Worm (Caenorhabditis elegans) whole organism, L4 larva: ENCODE measurements around the gene kqt-1.
A peak's percentile ranks its signal among the peaks of the same experiment; 100 is the strongest.

ENCODE experiments used
- D1046.2 ChIP-seq: fragments of 200-800 bp; sonication (Bioruptor generic); IDR thresholded peaks from 2 replicates; pipeline ENCODE4 v1.3.6; 2022; ENCODE audit warnings: missing genetic modification characterization, missing compliant biosample characterization
- F26F4.8 ChIP-seq: fragments of 200-800 bp; sonication (Bioruptor generic); conservative IDR thresholded peaks from 2 replicates; pipeline ENCODE4 v1.3.6; 2022; ENCODE audit warnings: missing genetic modification characterization, missing compliant biosample characterization
- F37D6.2 ChIP-seq: sonication (generic microtip); optimal IDR thresholded peaks from 2 replicates; lab custom pipeline; 2016; ENCODE audit warnings: mild to moderate bottlenecking, missing genetic modification characterization, missing compliant biosample characterization
- F44E2.7 ChIP-seq: fragments of 200-800 bp; sonication (Bioruptor generic); IDR thresholded peaks from 2 replicates; pipeline ENCODE4 v2.1.2; 2022; ENCODE audit warnings: missing genetic modification characterization, missing compliant biosample characterization
- Y105C5A.15 ChIP-seq: fragments of 200-800 bp; sonication (Bioruptor generic); IDR thresholded peaks from 2 replicates; pipeline ENCODE4 v1.3.6; 2022; ENCODE audit warnings: missing genetic modification characterization, missing compliant biosample characterization
- Y48G9A.11 ChIP-seq: fragments of 200-800 bp; sonication (Bioruptor generic); IDR thresholded peaks from 2 replicates; pipeline ENCODE4 v1.3.6; 2022; ENCODE audit warnings: missing genetic modification reagents, missing genetic modification characterization, missing compliant biosample characterization
- Y5F2A.4 ChIP-seq: fragments of 200-800 bp; sonication (Bioruptor generic); optimal IDR thresholded peaks from 2 replicates; lab custom pipeline; 2018; ENCODE audit warnings: mild to moderate bottlenecking, missing genetic modification characterization, missing compliant biosample characterization
- ZK546.5 ChIP-seq, 2 experiments: sonication (generic microtip); optimal IDR thresholded peaks; 2 replicates each; lab custom pipeline; 2017; ENCODE audit warnings: missing biosample characterization in 2 of 2, missing genetic modification characterization in 2 of 2
- aha-1 ChIP-seq: fragments of 150-350 bp; peaks from one replicate; lab custom pipeline; 2014; ENCODE audit warnings: missing biosample characterization, missing genetic modification characterization
- aly-2 ChIP-seq: sonication (generic microtip); optimal IDR thresholded peaks from 2 replicates; lab custom pipeline; 2018; ENCODE audit warnings: missing biosample characterization, missing genetic modification characterization
- arid-1 ChIP-seq: fragments of 200-800 bp; sonication (Bioruptor generic); conservative IDR thresholded peaks from 2 replicates; pipeline ENCODE4 v1.3.6; 2022; ENCODE audit warnings: missing genetic modification reagents, missing genetic modification characterization, missing compliant biosample characterization
- ceh-44 ChIP-seq: fragments of 200-800 bp; sonication (Bioruptor generic); IDR thresholded peaks from 2 replicates; pipeline ENCODE4 v1.3.6; 2022; ENCODE audit warnings: missing genetic modification reagents, missing genetic modification characterization, missing compliant biosample characterization
- ceh-82 ChIP-seq: sonication (generic microtip); optimal IDR thresholded peaks from 2 replicates; lab custom pipeline; 2017; ENCODE audit warnings: missing biosample characterization, missing genetic modification characterization
- ctbp-1 ChIP-seq: fragments of 200-800 bp; sonication (Bioruptor generic); IDR thresholded peaks from 2 replicates; pipeline ENCODE4 v1.3.6; 2022; ENCODE audit warnings: missing genetic modification reagents, missing genetic modification characterization, missing compliant biosample characterization
- daf-12 ChIP-seq: fragments of 150-350 bp; optimal IDR thresholded peaks from 2 replicates; lab custom pipeline; 2014; ENCODE audit warnings: missing biosample characterization, missing genetic modification reagents, missing genetic modification characterization
- daf-8 ChIP-seq: fragments of 200-800 bp; sonication (Bioruptor generic); IDR thresholded peaks from 2 replicates; pipeline ENCODE4 v1.3.6; 2022; ENCODE audit warnings: missing genetic modification characterization, missing compliant biosample characterization
- dmd-8 ChIP-seq: fragments of 200-800 bp; sonication (Bioruptor generic); IDR thresholded peaks from 2 replicates; pipeline ENCODE4 v1.3.6; 2022; ENCODE audit warnings: missing genetic modification characterization, missing compliant biosample characterization
- dmd-9 ChIP-seq: fragments of 200-800 bp; sonication (Bioruptor generic); IDR thresholded peaks from 2 replicates; pipeline ENCODE4 v1.3.6; 2022; ENCODE audit warnings: missing genetic modification reagents, missing genetic modification characterization, missing compliant biosample characterization
- dpl-1 ChIP-seq: fragments of 150-350 bp; optimal IDR thresholded peaks from 2 replicates; lab custom pipeline; 2014; ENCODE audit warnings: missing biosample characterization, missing genetic modification reagents, missing genetic modification characterization
- dve-1 ChIP-seq: sonication (generic microtip); optimal IDR thresholded peaks from 2 replicates; lab custom pipeline; 2017; ENCODE audit warnings: antibody characterized with exemption, mild to moderate bottlenecking, missing genetic modification characterization, missing compliant biosample characterization; ENCODE audit not compliant: insufficient read depth
- egl-27 ChIP-seq: sonication (generic microtip); optimal IDR thresholded peaks from 3 replicates; lab custom pipeline; 2017; ENCODE audit warnings: missing biosample characterization, missing genetic modification reagents, missing genetic modification characterization
- egl-43 ChIP-seq: fragments of 200-800 bp; sonication (Bioruptor generic); IDR thresholded peaks from 2 replicates; pipeline ENCODE4 v1.3.6; 2022; ENCODE audit warnings: missing genetic modification reagents, missing genetic modification characterization, missing compliant biosample characterization
- hlh-11 ChIP-seq: fragments of 200-800 bp; sonication (Bioruptor generic); optimal IDR thresholded peaks from 2 replicates; lab custom pipeline; 2018; ENCODE audit warnings: mild to moderate bottlenecking, missing genetic modification characterization, missing compliant biosample characterization
- hlh-30 ChIP-seq: sonication (generic microtip); optimal IDR thresholded peaks from 2 replicates; lab custom pipeline; 2017; ENCODE audit warnings: antibody characterized with exemption, mild to moderate bottlenecking, missing genetic modification characterization, missing compliant biosample characterization; ENCODE audit not compliant: insufficient read depth
- lin-1 ChIP-seq: fragments of 200-800 bp; sonication (Bioruptor generic); IDR thresholded peaks from 2 replicates; pipeline ENCODE4 v1.3.6; 2022; ENCODE audit warnings: missing genetic modification reagents, missing genetic modification characterization, missing compliant biosample characterization
- lin-13 ChIP-seq: fragments of 150-350 bp; optimal IDR thresholded peaks from 2 replicates; lab custom pipeline; 2014; ENCODE audit warnings: missing biosample characterization, missing genetic modification reagents, missing genetic modification characterization
- lin-15B ChIP-seq: fragments of 150-350 bp; sonication (generic microtip); optimal IDR thresholded peaks from 3 replicates; lab custom pipeline; 2014; ENCODE audit warnings: missing biosample characterization, missing genetic modification characterization
- lin-29 ChIP-seq: fragments of 200-800 bp; sonication (Bioruptor generic); IDR thresholded peaks from 2 replicates; pipeline ENCODE4 v1.3.6; 2022; ENCODE audit warnings: missing genetic modification reagents, missing genetic modification characterization, missing compliant biosample characterization
- lir-3 ChIP-seq: sonication (generic microtip); optimal IDR thresholded peaks from 2 replicates; lab custom pipeline; 2016; ENCODE audit warnings: mild to moderate bottlenecking, missing genetic modification characterization, missing compliant biosample characterization
- lsy-2 ChIP-seq, 2 experiments: fragments of 150-350 bp in 1 of 2; sonication (generic microtip) in 1 of 2; optimal IDR thresholded peaks; 2 replicates each; lab custom pipeline; 2014 to 2017; ENCODE audit warnings: missing biosample characterization in 2 of 2, missing genetic modification characterization in 2 of 2
- madf-5 ChIP-seq, 2 experiments: fragments of 200-800 bp; sonication (Bioruptor generic); IDR thresholded peaks; 2 replicates each; pipeline ENCODE4 v1.3.6; 2022; ENCODE audit warnings: missing compliant biosample characterization in 2 of 2, missing genetic modification characterization in 2 of 2
- madf-9 ChIP-seq: fragments of 200-800 bp; sonication (Bioruptor generic); conservative IDR thresholded peaks from 2 replicates; pipeline ENCODE4 v1.3.6; 2022; ENCODE audit warnings: missing genetic modification reagents, missing genetic modification characterization, missing compliant biosample characterization
- mdl-1 ChIP-seq, 2 experiments: fragments of 150-350 bp in 1 of 2; sonication (generic microtip) in 1 of 2; optimal IDR thresholded peaks; 2 replicates each; lab custom pipeline; 2014 to 2017; ENCODE audit warnings: missing biosample characterization in 2 of 2, missing genetic modification characterization in 2 of 2
- mdt-29 ChIP-seq: fragments of 200-800 bp; sonication (Bioruptor generic); IDR thresholded peaks from 2 replicates; pipeline ENCODE4 v1.3.6; 2022; ENCODE audit warnings: missing genetic modification reagents, missing genetic modification characterization, missing compliant biosample characterization
- mxl-3 ChIP-seq: fragments of 200-800 bp; sonication (Bioruptor generic); optimal IDR thresholded peaks from 2 replicates; lab custom pipeline; 2018; ENCODE audit warnings: mild to moderate bottlenecking, missing genetic modification characterization, missing compliant biosample characterization
- nhr-102 ChIP-seq: sonication (generic microtip); optimal IDR thresholded peaks from 2 replicates; lab custom pipeline; 2016; ENCODE audit warnings: mild to moderate bottlenecking, missing genetic modification characterization, moderate library complexity, missing compliant biosample characterization
- nhr-11 ChIP-seq: fragments of 150-350 bp; optimal IDR thresholded peaks from 2 replicates; lab custom pipeline; 2014; ENCODE audit warnings: missing biosample characterization, missing genetic modification characterization
- nhr-111 ChIP-seq: fragments of 200-800 bp; sonication (Bioruptor generic); optimal IDR thresholded peaks from 2 replicates; lab custom pipeline; 2018; ENCODE audit warnings: mild to moderate bottlenecking, missing genetic modification characterization, missing compliant biosample characterization
- nhr-25 ChIP-seq: sonication (generic microtip); optimal IDR thresholded peaks from 2 replicates; lab custom pipeline; 2017; ENCODE audit warnings: missing genetic modification characterization, mild to moderate bottlenecking, missing compliant biosample characterization, antibody characterized with exemption, moderate library complexity, borderline replicate concordance; ENCODE audit not compliant: insufficient read depth
- nhr-41 ChIP-seq: fragments of 200-800 bp; sonication (Bioruptor generic); IDR thresholded peaks from 2 replicates; pipeline ENCODE4 v1.3.6; 2022; ENCODE audit warnings: missing genetic modification reagents, missing genetic modification characterization, missing compliant biosample characterization
- nhr-48 ChIP-seq: sonication (generic microtip); optimal IDR thresholded peaks from 2 replicates; lab custom pipeline; 2016; ENCODE audit warnings: mild to moderate bottlenecking, missing genetic modification characterization, missing compliant biosample characterization
- nhr-76 ChIP-seq: fragments of 150-350 bp; optimal IDR thresholded peaks from 2 replicates; lab custom pipeline; 2014; ENCODE audit warnings: missing biosample characterization, missing genetic modification characterization
- php-3 ChIP-seq: fragments of 200-800 bp; sonication (Bioruptor generic); IDR thresholded peaks from 2 replicates; pipeline ENCODE4 v1.3.6; 2022; ENCODE audit warnings: missing genetic modification reagents, missing genetic modification characterization, missing compliant biosample characterization
- rbr-2 ChIP-seq: sonication (generic microtip); optimal IDR thresholded peaks from 2 replicates; lab custom pipeline; 2016; ENCODE audit warnings: missing genotype, missing genetic modification characterization, missing compliant biosample characterization
- sdz-12 ChIP-seq: fragments of 200-800 bp; sonication (Bioruptor generic); optimal IDR thresholded peaks from 2 replicates; lab custom pipeline; 2018; ENCODE audit warnings: mild to moderate bottlenecking, missing genetic modification characterization, missing compliant biosample characterization
- set-16 ChIP-seq: fragments of 200-800 bp; sonication (Bioruptor generic); IDR thresholded peaks from 2 replicates; pipeline ENCODE4 v1.3.6; 2022; ENCODE audit warnings: missing genetic modification reagents, missing genetic modification characterization, missing compliant biosample characterization
- unc-39 ChIP-seq: sonication (generic microtip); optimal IDR thresholded peaks from 2 replicates; lab custom pipeline; 2017; ENCODE audit warnings: missing biosample characterization, missing genetic modification characterization
- unc-62 ChIP-seq, 3 experiments: fragments of 150-350 bp in 1 of 3; sonication (generic microtip); optimal IDR thresholded peaks in 2 of 3; peaks in 1 of 3; 1 replicate in 1 of 3; 2 replicates in 2 of 3; lab custom pipeline; 2014 to 2017; ENCODE audit warnings: missing biosample characterization in 3 of 3, missing genetic modification characterization in 3 of 3, missing genetic modification reagents in 3 of 3, missing genotype in 1 of 3
- vab-7 ChIP-seq: fragments of 200-800 bp; sonication (Bioruptor generic); IDR thresholded peaks from 2 replicates; pipeline ENCODE4 v1.3.6; 2022; ENCODE audit warnings: missing genetic modification reagents, missing genetic modification characterization, missing compliant biosample characterization
- zfp-2 ChIP-seq: sonication (generic microtip); optimal IDR thresholded peaks from 2 replicates; lab custom pipeline; 2016; ENCODE audit warnings: mild to moderate bottlenecking, missing genetic modification characterization, missing compliant biosample characterization
- ztf-11 ChIP-seq: fragments of 150-350 bp; optimal IDR thresholded peaks from 2 replicates; lab custom pipeline; 2014; ENCODE audit warnings: missing biosample characterization, missing genetic modification characterization

The kqt-1 gene

DNA sequence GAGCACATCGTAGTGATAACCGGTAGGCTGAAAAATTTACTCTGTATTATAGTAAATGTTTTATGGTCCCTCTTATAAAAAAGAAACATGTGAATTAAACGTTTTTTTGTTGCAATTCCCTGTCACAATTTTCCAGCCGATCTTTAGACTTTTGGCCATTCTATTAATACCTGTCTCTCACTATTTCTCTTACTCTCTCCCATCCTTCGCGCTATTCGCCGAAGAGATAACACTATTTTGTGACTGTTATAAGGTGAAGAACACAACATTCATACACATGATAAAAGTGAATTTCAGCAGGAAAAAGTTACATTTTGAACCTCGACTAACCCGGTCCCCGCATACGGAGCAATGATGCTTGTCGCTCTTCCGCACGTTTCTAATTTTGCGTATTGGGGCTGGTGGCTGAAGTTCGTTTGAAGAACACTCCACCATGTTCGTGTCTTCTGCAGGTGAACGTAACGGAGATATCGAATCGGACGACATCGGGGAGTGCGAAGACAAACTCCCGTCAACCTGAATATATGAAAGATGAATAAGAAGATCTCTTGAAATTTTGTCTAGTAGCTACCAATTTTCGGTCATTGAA lies 20.3 kb downstream of the kqt-1 start (continued):
- no peak for TF ChIP-seq F26F4.8 (GFP tag; lab: Robert Waterston, UW)
- no peak for TF ChIP-seq unc-39 (tag; lab: Kevin White, UChicago)
- peak; percentile 53 for TF ChIP-seq dve-1 (tag; lab: Kevin White, UChicago)
- peak in 1 of 2 experiments; percentile 72 for TF ChIP-seq unc-62 (GFP tag; optimal IDR thresholded peaks at IDR 0.05 in 1 of 2; lab: Kevin White, UChicago)
- TF ChIP-seq unc-62 (tag; optimal IDR thresholded peaks at IDR 0.05; lab: Kevin White, UChicago): no peak
- no peak for TF ChIP-seq nhr-41 (GFP tag; lab: Robert Waterston, UW)
- TF ChIP-seq Y5F2A.4 (GFP tag; lab: Kevin White, UChicago): no peak
- no peak for TF ChIP-seq ZK546.5 (tag; optimal IDR thresholded peaks at IDR 0.05; lab: Kevin White, UChicago)
- TF ChIP-seq aly-2 (tag; lab: Kevin White, UChicago): no peak
- no peak for TF ChIP-seq nhr-76 (tag; lab: Kevin White, UChicago)
- TF ChIP-seq sdz-12 (GFP tag; lab: Kevin White, UChicago): no peak
- no peak for TF ChIP-seq zfp-2 (tag; lab: Kevin White, UChicago)
- TF ChIP-seq madf-5 (GFP tag; IDR thresholded peaks at IDR 0.05; lab: Robert Waterston, UW): no peak
- TF ChIP-seq ztf-11 (tag; lab: Kevin White, UChicago): no peak
- TF ChIP-seq nhr-111 (GFP tag; lab: Kevin White, UChicago): no peak
- no peak for TF ChIP-seq dmd-9 (GFP tag; lab: Robert Waterston, UW)
- no peak for TF ChIP-seq Y48G9A.11
- no peak for TF ChIP-seq Y105C5A.15 (GFP tag; lab: Robert Waterston, UW)
- no peak for TF ChIP-seq egl-27 (tag; lab: Kevin White, UChicago)
- TF ChIP-seq lir-3 (tag; lab: Kevin White, UChicago): no peak
- TF ChIP-seq arid-1 (GFP tag; lab: Robert Waterston, UW): no peak
- peak; percentile 58 for TF ChIP-seq nhr-102 (tag; lab: Kevin White, UChicago)
- TF ChIP-seq mxl-3 (GFP tag; lab: Kevin White, UChicago): peak; percentile 71
- TF ChIP-seq mdl-1 (tag; optimal IDR thresholded peaks at IDR 0.05; lab: Kevin White, UChicago): peak in 1 of 2 experiments; percentile 61
- no peak for TF ChIP-seq lin-1 (GFP tag; lab: Robert Waterston, UW)
- TF ChIP-seq madf-9 (GFP tag; lab: Robert Waterston, UW): no peak
- TF ChIP-seq ceh-82: no peak
- no peak for TF ChIP-seq daf-8 (GFP tag; lab: Robert Waterston, UW)
- TF ChIP-seq egl-43 (GFP tag; lab: Robert Waterston, UW): no peak
- TF ChIP-seq lin-15B (tag; lab: Kevin White, UChicago): no peak
- TF ChIP-seq lin-29 (GFP tag; lab: Robert Waterston, UW): no peak
- no peak for TF ChIP-seq lsy-2 (tag; optimal IDR thresholded peaks at IDR 0.05; lab: Kevin White, UChicago)
- peak; percentile 76 for TF ChIP-seq hlh-11
- TF ChIP-seq nhr-25 (tag; lab: Kevin White, UChicago): peak; percentile 41
- peak; percentile 62 for TF ChIP-seq hlh-30 (tag; lab: Kevin White, UChicago)
- peak; percentile 4 for TF ChIP-seq nhr-48 (tag; lab: Kevin White, UChicago)
- no peak for TF ChIP-seq nhr-11 (tag; lab: Kevin White, UChicago)
- TF ChIP-seq dpl-1: no peak
- no peak for TF ChIP-seq daf-12 (tag; lab: Kevin White, UChicago)
- peak; percentile 18 for TF ChIP-seq lin-13 (GFP tag; lab: Kevin White, UChicago)
- peak; percentile 63 for TF ChIP-seq aha-1 (tag; lab: Kevin White, UChicago)
- TF ChIP-seq F37D6.2 (tag; lab: Kevin White, UChicago): no peak
- no peak for TF ChIP-seq F44E2.7
- no peak for TF ChIP-seq mdt-29 (GFP tag; lab: Robert Waterston, UW)
- no peak for TF ChIP-seq ceh-44 (GFP tag; lab: Robert Waterston, UW)
- TF ChIP-seq ctbp-1: no peak
- TF ChIP-seq dmd-8 (GFP tag; lab: Robert Waterston, UW): no peak
- no peak for TF ChIP-seq rbr-2 (tag; lab: Kevin White, UChicago)
- TF ChIP-seq D1046.2: no peak
- TF ChIP-seq vab-7 (GFP tag; lab: Robert Waterston, UW): no peak
- no peak for TF ChIP-seq set-16 (GFP tag; lab: Robert Waterston, UW)
- no peak for TF ChIP-seq php-3 (GFP tag; lab: Robert Waterston, UW)
